Worm (Caenorhabditis elegans) whole organism, midembryonic: ENCODE data around the gene T01D1.8.

Experiments
- klf-2 ChIP-seq: fragments of 200-800 bp; sonication (Bioruptor generic); conservative IDR thresholded peaks from 2 replicates; pipeline ENCODE4 v1.3.6; 2022; ENCODE audit warnings: missing genetic modification reagents, missing genetic modification characterization, missing compliant biosample characterization
- ref-1 ChIP-seq: fragments of 200-800 bp; sonication (Bioruptor generic); conservative IDR thresholded peaks from 2 replicates; pipeline ENCODE4 v1.3.6; 2022; ENCODE audit warnings: missing genetic modification reagents, missing genetic modification characterization, missing compliant biosample characterization

- TF ChIP-seq klf-2 (GFP tag; lab: Robert Waterston, UW) (no peak), ref-1 (no peak)
These were observed 7.5 kb upstream of the T01D1.8 start, which contains the start of gene T01D1.4 for ce11 chrII:178993-179392.
